Worm (Caenorhabditis elegans) whole organism, dauer: Measurements from ENCODE around the gene F27E5.7.

Experiments used
- unc-62 ChIP-seq: sonication (generic microtip); optimal IDR thresholded peaks from 2 replicates; lab custom pipeline; 2017; ENCODE audit warnings: missing biosample characterization, missing genetic modification reagents, missing genetic modification characterization

F27E5.7 gene

ce11 chrII:10127389-10127788 is 4.8 kb downstream of the F27E5.7 start, which contains the start of gene F27E5.8:
F27E5.8 (minus strand) TSS chrII:10127489.
- TF ChIP-seq unc-62 (GFP tag; lab: Kevin White, UChicago), result no peak

- no peak for TF ChIP-seq unc-62 (GFP tag; lab: Kevin White, UChicago)
These were observed 9.2 kb downstream of the F27E5.7 start, which contains the start of gene F27E5.5 for ce11 chrII:10131760-10132159. F27E5.5 (minus strand) TSS chrII:10131860.

ce11 chrII:10132818-10133217 is 10.3 kb downstream of the F27E5.7 start:
- no peak for TF ChIP-seq unc-62 (GFP tag; lab: Kevin White, UChicago)

- no peak for TF ChIP-seq unc-62 (GFP tag; lab: Kevin White, UChicago)
These were observed 11.9 kb downstream of the F27E5.7 start, which contains the start of gene F27E5.9 for ce11 chrII:10134285-10134995. F27E5.9 (plus strand) TSS chrII:10134945.

- TF ChIP-seq unc-62 (GFP tag; lab: Kevin White, UChicago), result no peak
These were observed 14.2 kb downstream of the F27E5.7 start for ce11 chrII:10136771-10137170.

ce11 chrII:10137358-10137757 is 14.8 kb downstream of the F27E5.7 start, which contains the start of gene phg-1:
phg-1 (plus strand) TSS chrII:10137658.
- no peak for TF ChIP-seq unc-62 (GFP tag; lab: Kevin White, UChicago)

ce11 chrII:10139177-10139640 is 16.6 kb downstream of the F27E5.7 start, which contains the start of gene asah-2:
asah-2 (plus strand) TSS chrII:10139590.
- TF ChIP-seq unc-62 (GFP tag; lab: Kevin White, UChicago), result no peak

- TF ChIP-seq unc-62 (GFP tag; lab: Kevin White, UChicago), result no peak
These were observed 21.5 kb downstream of the F27E5.7 start, which contains the start of gene F27E5.3 for ce11 chrII:10144092-10144491. F27E5.3 (minus strand) TSS chrII:10144192.

- no peak for TF ChIP-seq unc-62 (GFP tag; lab: Kevin White, UChicago)
These were observed 23.9 kb downstream of the F27E5.7 start, which contains the start of gene pax-3 for ce11 chrII:10146488-10146887. pax-3 (plus strand) TSS chrII:10146570.

ce11 chrII:10147502-10147901 is 24.9 kb downstream of the F27E5.7 start:
- no peak for TF ChIP-seq unc-62 (GFP tag; lab: Kevin White, UChicago)

- TF ChIP-seq unc-62 (GFP tag; lab: Kevin White, UChicago), result no peak
These were observed 32.5 kb downstream of the F27E5.7 start, which contains the start of gene nlp-63 for ce11 chrII:10155106-10155505. nlp-63 (plus strand) TSS chrII:10155406.

- TF ChIP-seq unc-62 (GFP tag; lab: Kevin White, UChicago), result no peak
These were observed 40.2 kb downstream of the F27E5.7 start for ce11 chrII:10162785-10163184.

- TF ChIP-seq unc-62 (GFP tag; lab: Kevin White, UChicago), result no peak
These were observed 41.6 kb downstream of the F27E5.7 start for ce11 chrII:10164137-10164536.

- TF ChIP-seq unc-62 (GFP tag; lab: Kevin White, UChicago), result no peak
These were observed 43.8 kb downstream of the F27E5.7 start for ce11 chrII:10166365-10166764.

ce11 chrII:10167731-10168130 is 45.2 kb downstream of the F27E5.7 start:
- TF ChIP-seq unc-62 (GFP tag; lab: Kevin White, UChicago), result no peak

ce11 chrII:10168905-10169782 is 46.6 kb downstream of the F27E5.7 start, which contains the start of gene daf-19:
daf-19 (minus strand) TSS chrII:10169346.
- no peak for TF ChIP-seq unc-62 (GFP tag; lab: Kevin White, UChicago)
